Worm (Caenorhabditis elegans) whole organism, mixed stage, embryonic: ENCODE measurements around the gene eef-1G.
A peak's percentile ranks its signal among the peaks of the same experiment; 100 is the strongest.

Experiments used
- bed-3 ChIP-seq: fragments of 200-800 bp; sonication (Bioruptor generic); optimal IDR thresholded peaks from 3 replicates; lab custom pipeline; 2018; ENCODE audit warnings: mild to moderate bottlenecking, missing genetic modification characterization, moderate library complexity, missing compliant biosample characterization
- blmp-1 ChIP-seq: fragments of 150-350 bp; optimal IDR thresholded peaks from 2 replicates; lab custom pipeline; 2014; ENCODE audit warnings: missing biosample characterization, missing genetic modification characterization
- ceh-39 ChIP-seq: fragments of 150-350 bp; optimal IDR thresholded peaks from 2 replicates; lab custom pipeline; 2014; ENCODE audit warnings: missing biosample characterization, missing genetic modification characterization
- ceh-43 ChIP-seq: fragments of 200-800 bp; sonication (Bioruptor generic); optimal IDR thresholded peaks from 2 replicates; lab custom pipeline; 2018; ENCODE audit warnings: mild to moderate bottlenecking, missing genetic modification characterization, moderate library complexity, missing compliant biosample characterization
- ceh-83 ChIP-seq: fragments of 200-800 bp; sonication (Bioruptor generic); optimal IDR thresholded peaks from 2 replicates; lab custom pipeline; 2018; ENCODE audit warnings: mild to moderate bottlenecking, missing genetic modification characterization, missing compliant biosample characterization
- ces-1 ChIP-seq: fragments of 150-350 bp; optimal IDR thresholded peaks from 2 replicates; lab custom pipeline; 2014; ENCODE audit warnings: missing biosample characterization, missing genetic modification reagents, missing genetic modification characterization
- cnd-1 ChIP-seq: fragments of 200-800 bp; sonication (Bioruptor generic); optimal IDR thresholded peaks from 2 replicates; lab custom pipeline; 2018; ENCODE audit warnings: mild to moderate bottlenecking, missing genetic modification characterization, missing compliant biosample characterization
- drap-1 ChIP-seq: fragments of 200-800 bp; sonication (Bioruptor generic); optimal IDR thresholded peaks from 3 replicates; lab custom pipeline; 2018; ENCODE audit warnings: mild to moderate bottlenecking, missing genetic modification characterization, missing compliant biosample characterization
- elt-1 ChIP-seq: sonication (generic microtip); optimal IDR thresholded peaks from 2 replicates; lab custom pipeline; 2017; ENCODE audit warnings: missing genetic modification characterization, mild to moderate bottlenecking, missing compliant biosample characterization, antibody characterized with exemption, moderate library complexity, borderline replicate concordance; ENCODE audit not compliant: insufficient read depth
- flh-1 ChIP-seq: fragments of 200-800 bp; sonication (Bioruptor generic); optimal IDR thresholded peaks from 2 replicates; lab custom pipeline; 2018; ENCODE audit warnings: mild to moderate bottlenecking, missing genetic modification characterization, moderate library complexity, missing compliant biosample characterization
- ham-2 ChIP-seq: fragments of 200-800 bp; sonication (Bioruptor generic); optimal IDR thresholded peaks from 2 replicates; lab custom pipeline; 2018; ENCODE audit warnings: mild to moderate bottlenecking, missing genetic modification characterization, missing compliant biosample characterization
- hlh-1 ChIP-seq: fragments of 150-350 bp; optimal IDR thresholded peaks from 2 replicates; lab custom pipeline; 2014; ENCODE audit warnings: missing biosample characterization, missing genetic modification reagents, missing genetic modification characterization
- lin-13 ChIP-seq: fragments of 150-350 bp; optimal IDR thresholded peaks from 2 replicates; lab custom pipeline; 2014; ENCODE audit warnings: missing biosample characterization, missing genetic modification characterization
- lin-32 ChIP-seq: fragments of 200-800 bp; sonication (Bioruptor generic); optimal IDR thresholded peaks from 2 replicates; lab custom pipeline; 2018; ENCODE audit warnings: mild to moderate bottlenecking, missing genetic modification characterization, missing compliant biosample characterization
- lsy-2 ChIP-seq: fragments of 150-350 bp; optimal IDR thresholded peaks from 2 replicates; lab custom pipeline; 2014; ENCODE audit warnings: missing biosample characterization, missing genetic modification characterization
- mab-5 ChIP-seq: fragments of 150-350 bp; optimal IDR thresholded peaks from 2 replicates; lab custom pipeline; 2014; ENCODE audit warnings: missing biosample characterization, missing genetic modification characterization
- mep-1 ChIP-seq: fragments of 150-350 bp; optimal IDR thresholded peaks from 2 replicates; lab custom pipeline; 2017; ENCODE audit warnings: missing biosample characterization, missing genetic modification reagents, missing genetic modification characterization, inconsistent platforms
- mls-2 ChIP-seq: sonication (generic microtip); optimal IDR thresholded peaks from 2 replicates; lab custom pipeline; 2016; ENCODE audit warnings: mild to moderate bottlenecking, missing genetic modification characterization, moderate library complexity, missing compliant biosample characterization
- nhr-12 ChIP-seq: fragments of 150-350 bp; optimal IDR thresholded peaks from 2 replicates; lab custom pipeline; 2014; ENCODE audit warnings: missing biosample characterization, missing genetic modification characterization
- nhr-2 ChIP-seq: fragments of 150-350 bp; optimal IDR thresholded peaks from 2 replicates; lab custom pipeline; 2014; ENCODE audit warnings: missing biosample characterization, missing genetic modification characterization
- nhr-237 ChIP-seq: fragments of 150-350 bp; optimal IDR thresholded peaks from 2 replicates; lab custom pipeline; 2014; ENCODE audit warnings: missing biosample characterization, missing genetic modification characterization
- nhr-28 ChIP-seq: fragments of 150-350 bp; optimal IDR thresholded peaks from 2 replicates; lab custom pipeline; 2014; ENCODE audit warnings: missing biosample characterization, missing genetic modification characterization
- nhr-76 ChIP-seq: sonication (generic microtip); optimal IDR thresholded peaks from 2 replicates; lab custom pipeline; 2017; ENCODE audit warnings: missing biosample characterization, missing genetic modification characterization
- pha-4 ChIP-seq: fragments of 150-350 bp; optimal IDR thresholded peaks from 2 replicates; lab custom pipeline; 2018; ENCODE audit warnings: missing biosample characterization, missing genetic modification reagents, missing genetic modification characterization
- sem-2 ChIP-seq: fragments of 200-800 bp; sonication (Bioruptor generic); optimal IDR thresholded peaks from 2 replicates; lab custom pipeline; 2018; ENCODE audit warnings: mild to moderate bottlenecking, missing genetic modification characterization, missing compliant biosample characterization
- snpc-4 ChIP-seq: fragments of 150-350 bp; optimal IDR thresholded peaks from 2 replicates; lab custom pipeline; 2014; ENCODE audit warnings: missing biosample characterization, missing genetic modification characterization
- tbx-8 ChIP-seq: fragments of 200-800 bp; sonication (Bioruptor generic); optimal IDR thresholded peaks from 2 replicates; lab custom pipeline; 2018; ENCODE audit warnings: mild to moderate bottlenecking, missing genetic modification characterization, moderate library complexity, missing compliant biosample characterization
- unc-120 ChIP-seq: sonication (generic microtip); optimal IDR thresholded peaks from 2 replicates; lab custom pipeline; 2017; ENCODE audit warnings: missing genetic modification characterization, missing compliant biosample characterization; ENCODE audit not compliant: poor library complexity, severe bottlenecking
- unc-39 ChIP-seq: fragments of 150-350 bp; optimal IDR thresholded peaks from 2 replicates; lab custom pipeline; 2014; ENCODE audit warnings: missing biosample characterization, missing genetic modification characterization
- unc-62 ChIP-seq: fragments of 150-350 bp; optimal IDR thresholded peaks from 2 replicates; lab custom pipeline; 2014; ENCODE audit warnings: missing biosample characterization, missing genetic modification reagents, missing genetic modification characterization
- zip-8 ChIP-seq: fragments of 150-350 bp; optimal IDR thresholded peaks from 2 replicates; lab custom pipeline; 2014; ENCODE audit warnings: missing biosample characterization, missing genetic modification characterization

eef-1G gene

DNA sequence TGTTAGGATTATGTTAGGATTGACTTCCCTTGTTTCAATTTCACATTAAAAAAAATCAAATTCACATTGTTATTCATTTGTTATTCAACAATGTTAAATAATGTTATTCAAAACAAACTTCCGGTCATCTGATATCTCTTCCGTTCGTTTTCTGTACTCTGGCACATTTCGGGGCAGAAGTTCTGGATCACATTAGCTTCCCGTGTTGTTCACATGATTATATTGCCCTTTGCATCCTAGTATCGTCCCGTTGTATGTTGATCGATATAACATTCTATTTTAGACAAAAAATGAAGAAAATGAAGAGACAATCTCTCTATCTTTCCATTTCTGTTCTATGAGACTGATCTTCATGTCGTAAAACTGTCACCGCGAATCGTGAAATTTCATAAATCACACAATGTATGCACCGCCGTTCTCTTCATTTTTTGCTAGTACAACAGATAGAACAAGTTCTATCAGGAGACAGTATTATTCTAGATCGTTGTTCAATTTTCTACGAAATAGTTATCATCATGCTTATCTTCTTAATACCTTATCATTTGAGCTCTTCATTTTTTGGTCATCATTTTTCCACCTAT, 25.4 kb upstream of the eef-1G start:
- TF ChIP-seq sem-2 (GFP tag; lab: Kevin White, UChicago): no peak
- no peak for TF ChIP-seq nhr-28 (tag; lab: Kevin White, UChicago)
- TF ChIP-seq elt-1 (tag; lab: Kevin White, UChicago): peak; percentile 6
- TF ChIP-seq, all 35 proteins: peak for 1

DNA sequence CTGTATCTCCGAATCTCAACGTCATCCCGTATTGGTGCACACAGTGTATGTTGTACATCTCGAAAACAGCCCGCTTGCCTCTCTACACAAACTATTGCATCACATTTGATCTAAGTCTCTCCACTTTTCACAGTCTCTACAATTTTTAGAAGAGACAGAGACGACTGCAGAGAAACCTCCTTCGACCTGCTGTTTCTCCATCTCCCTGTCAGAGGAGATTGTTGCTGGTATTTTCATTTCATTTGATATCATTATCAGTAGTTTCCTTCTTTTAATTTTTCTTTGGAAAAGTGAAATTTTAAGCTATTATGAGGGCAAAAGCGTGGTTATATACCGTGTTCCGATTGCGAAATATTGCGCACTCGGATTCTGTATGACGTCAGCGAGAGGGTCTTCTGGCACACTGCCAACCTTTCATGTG, 24.9 kb upstream of the eef-1G start:
- TF ChIP-seq lsy-2 (tag; lab: Kevin White, UChicago) (peak; percentile 22), zip-8 (tag; lab: Kevin White, UChicago) (peak; percentile 66), bed-3 (GFP tag; lab: Kevin White, UChicago) (no peak), ceh-39 (tag; lab: Kevin White, UChicago) (peak; percentile 43), ham-2 (GFP tag; lab: Kevin White, UChicago) (peak; percentile 39), pha-4 (tag; lab: Kevin White, UChicago) (peak; percentile 4), nhr-2 (peak; percentile 68), unc-120 (tag; lab: Kevin White, UChicago) (peak; percentile 34), sem-2 (GFP tag; lab: Kevin White, UChicago) (no peak), elt-1 (tag; lab: Kevin White, UChicago) (no peak), drap-1 (GFP tag; lab: Kevin White, UChicago) (peak; percentile 20), hlh-1 (peak; percentile 9), unc-39 (tag; lab: Kevin White, UChicago) (no peak), tbx-8 (GFP tag; lab: Kevin White, UChicago) (no peak), blmp-1 (peak; percentile 14), mep-1 (tag; lab: Kevin White, UChicago) (peak; percentile 50), ces-1 (peak; percentile 58), ceh-43 (GFP tag; lab: Kevin White, UChicago) (no peak), unc-62 (peak; percentile 75)

DNA sequence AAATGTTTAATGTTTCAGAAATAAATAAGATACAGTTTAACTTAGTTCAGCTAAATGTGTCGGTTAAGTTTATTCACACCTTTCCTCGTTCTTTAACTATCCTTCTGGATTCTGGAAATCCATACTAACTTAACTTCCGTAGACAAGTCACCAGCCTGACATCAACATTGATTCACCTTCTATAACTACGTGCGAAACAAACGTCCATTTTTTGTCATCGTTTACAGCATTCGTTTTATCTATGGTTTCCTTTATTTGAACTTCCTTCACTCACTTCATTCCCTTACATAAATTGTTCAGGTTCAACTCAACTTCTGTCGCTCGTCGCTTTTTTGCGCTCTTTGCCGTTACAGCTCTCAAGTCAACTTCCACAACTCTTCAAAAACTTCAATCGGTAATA, 24.4 kb upstream of the eef-1G start, which contains the start of gene F17C11.26:
TSS of gene F17C11.26 (plus strand) at position 301 of the 400 bp plus-strand sequence.
- TF ChIP-seq nhr-12 (tag; lab: Kevin White, UChicago) (no peak), lin-13 (tag; lab: Kevin White, UChicago) (no peak), elt-1 (tag; lab: Kevin White, UChicago) (no peak), ham-2 (GFP tag; lab: Kevin White, UChicago) (no peak), sem-2 (GFP tag; lab: Kevin White, UChicago) (no peak)

DNA sequence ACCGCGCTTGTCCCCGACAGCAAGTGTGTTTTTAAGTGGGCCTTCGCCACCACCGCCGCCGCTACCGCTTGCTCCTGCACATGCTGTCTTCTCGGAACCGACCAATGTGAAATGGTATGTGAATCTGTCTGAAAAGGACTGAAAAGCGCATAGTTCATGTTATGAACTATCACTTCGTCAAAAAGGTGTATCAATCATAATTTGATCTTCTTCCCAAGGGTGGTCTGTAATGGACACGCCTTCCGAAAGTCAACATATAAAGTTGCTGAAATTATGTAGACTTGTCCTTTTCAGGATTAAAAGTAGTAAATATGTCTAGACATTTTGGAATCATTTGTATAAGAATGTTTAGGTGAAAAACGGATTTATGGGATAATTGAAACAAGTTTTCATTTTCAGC, 23.4 kb upstream of the eef-1G start, which contains the start of gene zip-9:
TSS of gene zip-9 (plus strand) at position 301 of the 400 bp plus-strand sequence.
- no peak for TF ChIP-seq nhr-237
- no peak for TF ChIP-seq cnd-1 (tag; lab: Kevin White, UChicago)
- TF ChIP-seq nhr-2: no peak
- no peak for TF ChIP-seq flh-1 (GFP tag; lab: Kevin White, UChicago)
- TF ChIP-seq nhr-76 (tag; lab: Kevin White, UChicago): no peak
- TF ChIP-seq ceh-83 (GFP tag; lab: Kevin White, UChicago): no peak
- no peak for TF ChIP-seq snpc-4
- no peak for TF ChIP-seq lin-32
- no peak for TF ChIP-seq pha-4 (tag; lab: Kevin White, UChicago)
- no peak for TF ChIP-seq tbx-8 (GFP tag; lab: Kevin White, UChicago)
- no peak for TF ChIP-seq ceh-43 (GFP tag; lab: Kevin White, UChicago)
- no peak for TF ChIP-seq mab-5 (tag; lab: Kevin White, UChicago)
- TF ChIP-seq lin-13 (tag; lab: Kevin White, UChicago): no peak
- no peak for TF ChIP-seq elt-1 (tag; lab: Kevin White, UChicago)
- no peak for TF ChIP-seq sem-2 (GFP tag; lab: Kevin White, UChicago)
- no peak for TF ChIP-seq mls-2 (tag; lab: Kevin White, UChicago)
- TF ChIP-seq unc-62: no peak
- TF ChIP-seq ceh-39 (tag; lab: Kevin White, UChicago): no peak
- no peak for TF ChIP-seq unc-39 (tag; lab: Kevin White, UChicago)
- TF ChIP-seq zip-8 (tag; lab: Kevin White, UChicago): no peak
